Fruit fly (Drosophila melanogaster): ENCODE data around the gene Ccm3.

Gene Ccm3

DNA sequence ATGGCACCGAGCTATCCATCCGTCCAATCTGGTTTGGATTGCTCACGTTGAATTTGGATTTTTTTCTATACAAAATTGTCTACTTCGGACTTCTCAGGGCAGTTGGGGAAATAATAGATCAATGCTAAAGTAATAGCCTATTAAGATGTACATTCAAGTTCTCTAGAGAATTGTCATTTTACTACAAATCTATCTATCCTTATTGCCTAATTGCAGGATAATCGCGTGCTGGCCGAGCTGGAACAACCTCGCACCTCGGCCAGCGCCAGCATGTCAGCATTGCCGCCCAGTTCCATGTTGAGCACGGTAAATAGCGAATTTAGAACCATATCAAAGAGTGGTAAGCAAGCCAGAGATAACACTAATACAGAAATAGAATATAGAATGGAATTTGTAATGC is 11.1 kb downstream of the Ccm3 start, which contains the start of gene h-cup:
Gene h-cup, minus strand, starts transcription at position 101 of the 400 bp plus-strand sequence.
- no peak for TF ChIP-seq ttk (optimal IDR thresholded peaks at IDR 0.05)
- TF ChIP-seq insv (optimal IDR thresholded peaks at IDR 0.05) = no peak
- TF ChIP-seq Myc (optimal IDR thresholded peaks at IDR 0.05) = no peak
- TF ChIP-seq Sin3A (optimal IDR thresholded peaks at IDR 0.05) = no peak
- no peak for TF ChIP-seq psq (optimal IDR thresholded peaks at IDR 0.05)
- no peak for TF ChIP-seq h (optimal IDR thresholded peaks at IDR 0.05)

DNA sequence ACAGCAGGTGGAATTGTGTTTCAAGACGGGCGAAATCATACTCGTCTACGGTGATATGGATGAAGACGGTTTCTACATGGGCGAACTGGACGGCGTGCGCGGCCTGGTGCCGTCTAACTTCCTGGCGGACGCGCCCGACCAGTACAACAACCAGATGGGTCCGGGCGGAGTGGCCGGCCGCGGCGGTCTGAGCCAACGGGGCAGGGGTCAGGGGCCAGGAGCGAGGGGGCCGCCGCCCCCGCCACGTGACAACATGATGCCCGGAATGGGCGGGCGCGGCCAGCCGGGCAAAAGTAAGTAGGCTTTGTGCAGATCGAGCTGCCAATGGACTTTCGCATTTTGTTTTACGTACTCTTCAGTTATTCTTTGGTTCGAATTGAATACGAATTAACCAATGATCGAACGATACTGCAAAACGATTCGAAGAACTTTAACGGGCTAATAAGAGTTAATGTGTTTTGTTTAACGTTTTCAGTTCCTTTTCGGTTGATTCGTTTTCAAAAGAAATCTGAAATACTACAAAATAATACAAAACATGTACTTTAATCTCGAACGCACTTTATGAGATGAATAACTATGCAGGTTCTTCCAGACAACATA is 21.5 kb downstream of the Ccm3 start:
- TF ChIP-seq h (optimal IDR thresholded peaks at IDR 0.05) = no peak
- TF ChIP-seq Sin3A (optimal IDR thresholded peaks at IDR 0.05) = no peak
- TF ChIP-seq Myc (optimal IDR thresholded peaks at IDR 0.05) = no peak
- TF ChIP-seq insv (optimal IDR thresholded peaks at IDR 0.05) = no peak
- no peak for TF ChIP-seq psq (optimal IDR thresholded peaks at IDR 0.05)
- no peak for TF ChIP-seq ttk (optimal IDR thresholded peaks at IDR 0.05)

DNA sequence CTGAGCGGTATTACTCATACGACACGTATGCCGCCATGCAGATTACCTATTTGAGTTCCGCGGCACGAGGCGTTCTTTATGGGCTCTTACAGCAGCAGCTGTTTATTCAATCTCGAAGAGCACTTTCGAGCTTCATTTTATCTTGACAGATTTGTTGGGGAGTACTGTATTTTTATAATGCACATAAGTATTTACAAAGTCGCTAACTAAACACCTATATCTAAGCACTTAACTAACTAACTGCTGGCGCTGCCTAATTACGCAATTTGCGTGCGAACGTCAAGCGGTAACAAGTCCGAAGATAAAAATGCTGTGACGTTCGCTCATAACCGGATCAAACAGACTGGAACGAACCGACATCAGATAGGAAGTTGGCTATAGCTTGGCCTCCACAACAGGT is 30.9 kb downstream of the Ccm3 start:
- TF ChIP-seq Sin3A (optimal IDR thresholded peaks at IDR 0.05) (no peak), h (optimal IDR thresholded peaks at IDR 0.05) (no peak), Myc (optimal IDR thresholded peaks at IDR 0.05) (no peak), psq (optimal IDR thresholded peaks at IDR 0.05) (no peak), insv (optimal IDR thresholded peaks at IDR 0.05) (no peak), ttk (optimal IDR thresholded peaks at IDR 0.05) (no peak)

DNA sequence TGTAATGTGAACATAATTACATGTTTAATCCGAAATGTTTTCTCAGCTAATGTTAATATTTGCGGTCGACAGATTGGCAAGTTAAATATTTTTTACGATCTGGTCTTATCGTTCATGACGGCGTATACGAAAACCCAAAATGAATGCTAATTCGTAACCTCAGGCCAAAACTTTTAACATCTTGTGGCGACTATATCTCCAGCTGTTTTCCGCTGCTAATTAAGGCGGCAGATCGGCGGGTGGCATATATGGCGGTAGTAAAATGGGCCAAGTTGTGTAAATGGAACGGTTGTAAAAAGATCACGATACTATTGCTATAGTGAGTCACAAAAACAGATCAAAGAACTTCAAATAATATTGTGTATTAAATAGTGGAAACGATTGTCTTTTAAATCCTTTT is 34.6 kb downstream of the Ccm3 start:
- TF ChIP-seq Myc (optimal IDR thresholded peaks at IDR 0.05) (no peak), psq (optimal IDR thresholded peaks at IDR 0.05) (no peak), Sin3A (optimal IDR thresholded peaks at IDR 0.05) (no peak)

DNA sequence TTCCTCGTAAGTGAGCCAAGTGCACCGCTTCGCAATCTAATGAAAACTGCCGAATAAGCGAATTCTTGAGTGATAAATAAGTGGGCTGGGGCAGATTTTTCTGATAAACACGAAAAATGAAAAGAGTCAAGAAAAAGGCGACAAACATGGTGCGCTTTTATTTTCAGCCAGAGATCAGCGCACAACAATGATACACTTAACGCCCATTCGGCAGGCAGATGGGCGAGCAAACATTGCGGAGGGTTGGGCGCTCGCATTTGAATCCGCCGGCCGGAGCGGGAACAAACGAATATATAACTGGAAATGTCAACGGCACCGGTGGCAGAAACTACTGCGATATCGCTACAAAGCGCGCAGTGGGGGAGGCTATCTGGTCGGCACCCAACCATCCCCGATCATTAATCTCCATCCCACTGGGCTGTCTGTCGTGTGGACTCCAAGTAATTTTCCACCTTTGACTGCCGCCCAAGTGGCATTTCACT is 35.3 kb downstream of the Ccm3 start, which contains the start of gene CG6125:
Gene CG6125, minus strand, starts transcription at position 51 of the 482 bp plus-strand sequence.
- no peak for TF ChIP-seq Sin3A (optimal IDR thresholded peaks at IDR 0.05)

DNA sequence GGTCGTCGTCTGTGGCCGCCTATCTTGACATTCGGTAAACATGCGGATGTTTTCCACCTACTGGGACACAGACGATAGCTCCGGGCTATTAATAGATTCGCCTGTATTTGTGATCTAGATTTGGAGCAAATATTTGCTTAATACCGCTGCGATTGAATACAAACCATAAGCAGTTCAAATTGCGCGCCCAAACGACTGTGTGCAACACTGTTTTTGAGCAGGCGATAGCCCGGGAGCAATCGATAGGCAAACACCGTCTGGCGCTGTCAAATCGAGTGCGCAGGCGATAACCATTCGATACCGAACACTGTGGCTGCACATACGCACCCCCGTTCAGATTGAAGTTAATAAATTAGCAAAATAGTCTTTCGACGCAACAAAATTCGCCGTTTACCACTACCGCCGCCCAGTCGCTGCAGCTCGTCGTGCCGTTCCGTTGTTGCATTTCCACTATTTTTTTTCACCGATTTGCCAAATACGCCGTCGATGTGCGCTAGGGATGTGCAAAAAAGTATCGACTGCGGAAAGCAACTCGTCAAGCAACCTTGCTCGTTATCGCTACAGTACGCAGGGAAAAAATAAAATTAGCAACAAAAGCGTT is 36.5 kb downstream of the Ccm3 start, which contains the start of gene Atx2:
Gene Atx2, plus strand, starts transcription at position 293 of the 601 bp plus-strand sequence.
- no peak for TF ChIP-seq Myc (optimal IDR thresholded peaks at IDR 0.05)
- TF ChIP-seq h (optimal IDR thresholded peaks at IDR 0.05) = no peak
- peak; percentile 90 for TF ChIP-seq psq (optimal IDR thresholded peaks at IDR 0.05)

DNA sequence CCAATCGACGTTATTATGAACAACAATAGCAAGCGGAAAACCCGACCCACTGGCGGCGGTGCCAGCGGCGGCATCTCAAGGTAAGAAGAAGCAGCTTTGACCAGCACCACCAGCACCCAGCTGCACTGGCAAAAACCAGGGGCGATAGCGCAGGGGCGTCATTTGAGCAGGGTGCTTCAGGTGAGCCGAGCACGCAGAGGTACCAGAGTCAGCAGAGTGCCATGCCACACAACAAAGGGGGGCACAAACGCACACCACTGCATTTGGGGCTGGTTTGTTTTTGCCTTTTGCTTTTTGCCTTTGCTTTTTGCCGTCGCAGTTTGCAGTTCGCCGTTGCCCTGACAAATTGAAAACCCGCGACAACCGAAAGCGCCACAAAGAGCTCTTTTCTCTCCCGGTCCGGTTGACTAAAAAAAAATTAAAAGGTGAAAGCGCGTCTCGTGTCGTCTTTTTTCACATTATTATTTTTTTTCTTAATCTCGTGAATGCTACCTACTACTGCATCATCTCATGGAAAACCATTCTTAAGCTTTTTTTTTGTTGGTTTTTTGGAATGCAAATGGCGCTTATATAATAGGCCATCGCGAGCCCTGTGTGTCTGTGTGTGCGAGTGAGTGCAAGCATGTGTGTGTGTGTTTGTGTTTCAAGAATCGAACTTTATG is 37.5 kb downstream of the Ccm3 start:
- TF ChIP-seq Myc (optimal IDR thresholded peaks at IDR 0.05) = no peak
- TF ChIP-seq Sin3A (optimal IDR thresholded peaks at IDR 0.05) = no peak
- TF ChIP-seq ttk (optimal IDR thresholded peaks at IDR 0.05) = no peak
- TF ChIP-seq psq (optimal IDR thresholded peaks at IDR 0.05) = no peak
- TF ChIP-seq insv (optimal IDR thresholded peaks at IDR 0.05) = no peak
- no peak for TF ChIP-seq h (optimal IDR thresholded peaks at IDR 0.05)

DNA sequence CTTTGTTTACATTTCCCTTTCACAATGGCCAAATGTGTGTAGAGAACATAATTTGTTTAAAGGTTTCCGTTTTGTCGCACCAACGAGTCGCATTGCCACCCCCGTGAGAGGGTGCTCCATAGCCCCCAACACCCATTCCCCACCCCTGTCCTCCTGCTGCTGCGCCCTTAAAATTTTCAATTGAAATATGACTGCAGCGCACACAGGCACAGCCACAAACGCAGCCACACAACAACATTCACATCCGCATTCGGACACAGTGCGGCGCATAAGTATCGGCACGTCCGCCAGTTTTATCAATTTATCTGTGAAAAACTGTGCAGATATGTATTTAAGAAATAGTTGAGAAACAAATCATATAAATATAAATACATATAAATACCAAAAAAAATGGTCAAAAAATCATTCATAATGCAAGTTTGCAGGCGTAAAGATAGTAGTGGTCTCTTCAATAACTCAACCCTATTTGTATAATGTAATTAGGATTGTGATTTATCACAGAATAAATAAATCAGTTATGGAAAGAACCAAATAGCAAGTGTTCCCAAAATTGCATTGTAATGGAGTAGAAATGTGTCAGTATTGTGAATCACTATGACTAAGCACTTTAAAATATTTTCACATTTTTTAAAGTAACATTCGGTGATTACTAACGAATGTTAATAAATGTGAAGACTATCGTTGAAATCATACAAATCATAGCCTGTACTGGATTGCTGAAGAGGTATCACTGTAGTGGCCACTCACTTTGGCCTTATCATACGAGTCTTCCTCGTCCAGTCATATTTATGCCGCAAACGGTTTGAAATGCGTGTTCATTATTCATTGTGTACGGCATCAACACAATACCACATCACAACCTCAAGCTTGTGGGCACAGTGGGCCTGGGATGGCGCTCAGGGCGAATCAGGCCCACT is 38.3 kb downstream of the Ccm3 start:
- TF ChIP-seq ttk (optimal IDR thresholded peaks at IDR 0.05) (no peak), Myc (optimal IDR thresholded peaks at IDR 0.05) (no peak), insv (optimal IDR thresholded peaks at IDR 0.05) (no peak), Sin3A (optimal IDR thresholded peaks at IDR 0.05) (no peak), psq (optimal IDR thresholded peaks at IDR 0.05) (no peak), h (optimal IDR thresholded peaks at IDR 0.05) (no peak)

DNA sequence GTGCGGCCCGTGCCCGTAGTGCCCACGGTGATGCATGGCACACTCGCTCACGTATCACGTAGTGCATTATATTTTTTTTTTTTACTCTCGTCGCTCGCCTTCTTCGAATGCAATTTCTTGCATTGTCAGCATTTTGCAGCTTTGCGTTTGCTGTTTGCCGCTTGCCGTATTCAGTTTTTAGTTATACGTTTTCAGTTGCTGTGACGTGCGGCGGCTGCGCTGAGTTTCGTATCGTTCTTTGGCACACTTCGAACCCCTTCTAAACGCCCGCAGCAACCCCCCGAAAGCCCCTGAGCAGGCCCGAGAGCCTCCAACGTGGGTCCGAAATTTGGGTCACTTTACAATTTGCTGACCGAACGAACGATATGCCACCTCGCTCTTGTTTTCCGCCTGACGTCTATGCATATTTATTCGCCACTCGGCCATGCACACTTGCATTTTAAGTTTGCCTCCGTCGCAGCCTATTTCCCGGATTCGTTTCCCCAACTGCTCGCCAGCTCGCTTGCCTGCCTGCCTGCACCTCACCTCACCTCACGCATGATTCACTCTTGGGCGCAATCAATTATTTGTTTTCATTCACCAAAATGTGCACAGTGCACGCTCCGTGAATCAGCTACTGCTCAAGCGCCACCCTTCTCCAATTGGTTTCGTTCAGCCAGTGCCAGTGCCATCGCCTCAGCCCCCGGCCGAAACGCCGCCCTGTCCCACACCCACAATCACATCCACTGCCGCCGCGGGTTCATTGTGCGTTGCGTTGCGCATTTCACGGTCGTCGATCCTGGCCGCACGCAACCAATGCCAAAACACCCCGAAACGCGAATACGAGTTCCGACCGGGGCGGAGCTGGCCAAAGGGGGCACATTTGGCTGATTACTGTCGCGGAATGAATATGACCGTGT is 39.2 kb downstream of the Ccm3 start:
- no peak for TF ChIP-seq Myc (optimal IDR thresholded peaks at IDR 0.05)
- TF ChIP-seq psq (optimal IDR thresholded peaks at IDR 0.05) = no peak
- TF ChIP-seq h (optimal IDR thresholded peaks at IDR 0.05) = no peak
- no peak for TF ChIP-seq ttk (optimal IDR thresholded peaks at IDR 0.05)
- TF ChIP-seq insv (optimal IDR thresholded peaks at IDR 0.05) = no peak
- TF ChIP-seq Sin3A (optimal IDR thresholded peaks at IDR 0.05) = no peak

DNA sequence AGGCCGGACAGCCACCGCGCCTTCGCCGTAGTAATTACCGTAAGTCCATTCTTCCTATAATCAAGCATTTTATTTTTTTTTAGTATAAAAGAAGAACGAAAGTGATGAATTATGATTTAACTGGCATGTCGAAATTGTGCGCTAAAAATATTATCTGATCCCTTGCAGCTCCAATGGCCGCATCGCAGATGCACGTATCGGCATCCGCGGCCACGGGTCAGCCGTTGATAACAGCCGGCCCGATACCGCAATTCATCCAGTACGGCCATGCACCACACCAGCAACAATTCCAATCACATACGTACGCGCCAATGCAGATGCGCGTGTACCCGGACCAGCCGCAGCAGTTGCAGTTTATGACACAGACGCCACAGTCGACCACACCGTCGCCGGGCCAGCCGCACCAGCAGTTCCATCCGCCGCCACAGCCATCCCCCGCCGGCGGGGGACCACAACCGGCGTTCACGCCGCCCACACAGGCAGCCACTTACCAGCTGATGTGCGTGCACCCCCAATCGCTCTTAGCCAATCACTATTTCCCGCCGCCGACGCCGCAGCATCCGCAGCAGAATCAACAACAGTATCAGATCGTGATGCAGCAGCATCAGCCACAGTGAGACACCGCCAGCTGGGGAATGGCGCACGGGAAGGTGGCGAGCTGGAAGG is 43.3 kb downstream of the Ccm3 start:
- TF ChIP-seq insv (optimal IDR thresholded peaks at IDR 0.05) (no peak), Sin3A (optimal IDR thresholded peaks at IDR 0.05) (no peak)
